Fruit fly (Drosophila melanogaster) whole organism, adult: Measurements from ENCODE around the gene me31B.

Source experiments
- CG7045 ChIP-seq: fragments of 200-800 bp; sonication (Bioruptor generic); optimal IDR thresholded peaks from 2 replicates; lab custom pipeline; 2017; ENCODE audit warnings: missing biosample characterization, mild to moderate bottlenecking, missing genetic modification characterization
- Clk ChIP-seq: fragments of 200-800 bp; sonication (Bioruptor generic); optimal IDR thresholded peaks from 2 replicates; lab custom pipeline; 2017; ENCODE audit warnings: missing biosample characterization, missing genetic modification characterization
- Hr96 ChIP-seq: fragments of 200-800 bp; sonication (Bioruptor generic); optimal IDR thresholded peaks from 2 replicates; lab custom pipeline; 2016; ENCODE audit warnings: missing biosample characterization, missing genetic modification characterization
- bab1 ChIP-seq: fragments of 200-800 bp; sonication (Bioruptor generic); optimal IDR thresholded peaks from 3 replicates; lab custom pipeline; 2019; ENCODE audit warnings: missing biosample characterization, mild to moderate bottlenecking, missing genetic modification characterization, moderate library complexity
- kay ChIP-seq: fragments of 200-800 bp; sonication (Bioruptor generic); peaks from one replicate; lab custom pipeline; 2016; ENCODE audit warnings: missing biosample characterization, missing genetic modification characterization, borderline replicate concordance
- ovo ChIP-seq: fragments of 200-800 bp; sonication (Bioruptor generic); optimal IDR thresholded peaks from 2 replicates; lab custom pipeline; 2016; ENCODE audit warnings: missing biosample characterization, missing genetic modification characterization
- pad ChIP-seq: fragments of 200-800 bp; sonication (Bioruptor generic); optimal IDR thresholded peaks from 3 replicates; lab custom pipeline; 2017; ENCODE audit warnings: missing biosample characterization, missing genetic modification characterization, mild to moderate bottlenecking, moderate library complexity, missing genetic modification reagents

- TF ChIP-seq Hr96 (GFP tag; lab: Kevin White, UChicago): no peak
- TF ChIP-seq CG7045: no peak
- TF ChIP-seq Clk (GFP tag; lab: Kevin White, UChicago): no peak
- no peak for TF ChIP-seq ovo (GFP tag; lab: Kevin White, UChicago)
- no peak for TF ChIP-seq kay (GFP tag; lab: Kevin White, UChicago)
- TF ChIP-seq bab1 (GFP tag; lab: Kevin White, UChicago): no peak
- TF ChIP-seq pad (GFP tag; lab: Kevin White, UChicago): no peak
Measured at dm6 chr2L:10268688-10269087, 29.5 kb downstream of the me31B start, which contains the start of gene CG4957.
